Fruit fly (Drosophila melanogaster) whole organism, embryonic: ENCODE data around the gene CG6961.

ENCODE experiments used
- Blimp-1 ChIP-seq: fragments of 200-800 bp; sonication (Bioruptor generic); optimal IDR thresholded peaks from 3 replicates; lab custom pipeline; 2018; ENCODE audit warnings: missing biosample characterization, missing genetic modification characterization, mild to moderate bottlenecking, moderate library complexity, missing genetic modification reagents
- CG10321 ChIP-seq: fragments of 200-800 bp; sonication (Bioruptor generic); IDR thresholded peaks from 2 replicates; pipeline ENCODE4 v1.3.6; 2022; ENCODE audit warnings: missing biosample characterization, missing genetic modification characterization
- CG10366 ChIP-seq: fragments of 200-800 bp; sonication (Bioruptor generic); IDR thresholded peaks from 2 replicates; pipeline ENCODE4 v1.3.6; 2022; ENCODE audit warnings: missing biosample characterization, missing genetic modification characterization
- CG11723 ChIP-seq: fragments of 200-800 bp; sonication (Bioruptor generic); optimal IDR thresholded peaks from 2 replicates; lab custom pipeline; 2017; ENCODE audit warnings: missing biosample characterization, mild to moderate bottlenecking, missing genetic modification characterization
- CG12219 ChIP-seq: fragments of 200-800 bp; sonication (Bioruptor generic); optimal IDR thresholded peaks from 3 replicates; lab custom pipeline; 2018; ENCODE audit warnings: missing biosample characterization, mild to moderate bottlenecking, missing genetic modification characterization
- CG13287 ChIP-seq: fragments of 200-800 bp; sonication (Bioruptor generic); IDR thresholded peaks from 2 replicates; pipeline ENCODE4 v1.3.6; 2022; ENCODE audit warnings: missing biosample characterization, missing genetic modification characterization; ENCODE audit not compliant: partially characterized antibody
- CG14860 ChIP-seq: fragments of 200-800 bp; sonication (Bioruptor generic); IDR thresholded peaks from 3 replicates; pipeline ENCODE4 v1.3.6; 2022; ENCODE audit warnings: missing biosample characterization, missing genetic modification characterization; ENCODE audit not compliant: partially characterized antibody
- CG1647 ChIP-seq: fragments of 200-800 bp; sonication (Bioruptor generic); optimal IDR thresholded peaks from 3 replicates; lab custom pipeline; 2016; ENCODE audit warnings: missing biosample characterization, missing genetic modification characterization
- CG17328 ChIP-seq: fragments of 200-800 bp; sonication (Bioruptor generic); IDR thresholded peaks from 2 replicates; pipeline ENCODE4 v1.3.6; 2022; ENCODE audit warnings: missing biosample characterization, missing genetic modification characterization
- CG18476 ChIP-seq: fragments of 200-800 bp; sonication (Bioruptor generic); optimal IDR thresholded peaks from 2 replicates; lab custom pipeline; 2016; ENCODE audit warnings: missing biosample characterization, mild to moderate bottlenecking, missing genetic modification characterization
- CG43689 ChIP-seq: fragments of 200-800 bp; sonication (Bioruptor generic); IDR thresholded peaks from 2 replicates; pipeline ENCODE4 v1.3.6; 2022; ENCODE audit warnings: missing biosample characterization, missing genetic modification characterization
- CG4730 ChIP-seq: fragments of 200-800 bp; sonication (Bioruptor generic); IDR thresholded peaks from 2 replicates; pipeline ENCODE4 v1.3.6; 2022; ENCODE audit warnings: missing biosample characterization, missing genetic modification characterization
- CG6254 ChIP-seq: fragments of 200-800 bp; sonication (Bioruptor generic); optimal IDR thresholded peaks from 3 replicates; lab custom pipeline; 2017; ENCODE audit warnings: mild to moderate bottlenecking, missing biosample characterization, missing genetic modification reagents, missing genetic modification characterization
- CG7271 ChIP-seq: fragments of 200-800 bp; sonication (Bioruptor generic); optimal IDR thresholded peaks from 2 replicates; lab custom pipeline; 2018; ENCODE audit warnings: missing biosample characterization, mild to moderate bottlenecking, missing genetic modification characterization, moderate library complexity
- CG8478 ChIP-seq: fragments of >200 bp; optimal IDR thresholded peaks from 2 replicates; lab custom pipeline; 2018
- CTCF ChIP-seq: fragments of 200-800 bp; sonication (Bioruptor generic); optimal IDR thresholded peaks from 2 replicates; lab custom pipeline; 2017; ENCODE audit warnings: missing biosample characterization, mild to moderate bottlenecking, missing genetic modification characterization, moderate library complexity
- HmgZ ChIP-seq: fragments of 200-800 bp; sonication (Bioruptor generic); optimal IDR thresholded peaks from 2 replicates; lab custom pipeline; 2018; ENCODE audit warnings: missing biosample characterization, mild to moderate bottlenecking, missing genetic modification characterization
- Hr51 ChIP-seq, 2 experiments: fragments of 200-800 bp; sonication (Bioruptor generic); optimal IDR thresholded peaks; 2 replicates in 1 of 2; 3 replicates in 1 of 2; lab custom pipeline; 2016 to 2018; ENCODE audit warnings: missing biosample characterization in 2 of 2, missing genetic modification characterization in 2 of 2, mild to moderate bottlenecking in 1 of 2, moderate library complexity in 1 of 2
- Hr78 ChIP-seq, 2 experiments: fragments of 200-800 bp in 1 of 2; fragments of >200 bp in 1 of 2; sonication (Bioruptor generic) in 1 of 2; optimal IDR thresholded peaks; 2 replicates each; lab custom pipeline; 2017 to 2019; ENCODE audit warnings: missing biosample characterization in 2 of 2, missing genetic modification characterization in 2 of 2, mild to moderate bottlenecking in 1 of 2, moderate library complexity in 1 of 2
- Lhr ChIP-seq: fragments of 200-800 bp; sonication (Bioruptor generic); optimal IDR thresholded peaks from 3 replicates; lab custom pipeline; 2017; ENCODE audit warnings: mild to moderate bottlenecking, missing biosample characterization, missing genetic modification reagents, missing genetic modification characterization
- MBD-R2 ChIP-seq: fragments of 200-800 bp; sonication (Bioruptor generic); IDR thresholded peaks from 2 replicates; pipeline ENCODE4 v1.3.6; 2022; ENCODE audit warnings: missing biosample characterization, missing genetic modification characterization
- Med ChIP-seq: fragments of 200-800 bp; sonication (Bioruptor generic); peaks from one replicate; lab custom pipeline; 2016; ENCODE audit warnings: missing biosample characterization, missing genetic modification characterization, mild to moderate bottlenecking, inconsistent platforms, moderate library complexity
- Sry-β ChIP-seq: fragments of 200-800 bp; sonication (Bioruptor generic); optimal IDR thresholded peaks from 2 replicates; lab custom pipeline; 2018; ENCODE audit warnings: missing biosample characterization, mild to moderate bottlenecking, missing genetic modification characterization, moderate library complexity
- ase ChIP-seq: fragments of 200-800 bp; sonication (Bioruptor generic); IDR thresholded peaks from 3 replicates; pipeline ENCODE4 v1.3.6; 2022; ENCODE audit warnings: missing biosample characterization, missing genetic modification characterization
- bab2 ChIP-seq: fragments of 200-800 bp; sonication (Bioruptor generic); optimal IDR thresholded peaks from 2 replicates; lab custom pipeline; 2016; ENCODE audit warnings: missing biosample characterization, missing genetic modification characterization
- cas ChIP-seq: fragments of 200-800 bp; sonication (Bioruptor generic); IDR thresholded peaks from 2 replicates; pipeline ENCODE4 v1.3.6; 2022; ENCODE audit warnings: missing biosample characterization, missing genetic modification characterization
- cato ChIP-seq: fragments of 200-800 bp; sonication (Bioruptor generic); optimal IDR thresholded peaks from 2 replicates; lab custom pipeline; 2016; ENCODE audit warnings: missing biosample characterization, missing genetic modification characterization, borderline replicate concordance
- chif ChIP-seq, 2 experiments: fragments of 200-800 bp; sonication (Bioruptor generic); optimal IDR thresholded peaks; 3 replicates each; lab custom pipeline; 2016; ENCODE audit warnings: missing biosample characterization in 2 of 2, missing genetic modification characterization in 2 of 2
- chm ChIP-seq: fragments of 200-800 bp; sonication (Bioruptor generic); IDR thresholded peaks from 2 replicates; pipeline ENCODE4 v1.3.6; 2022; ENCODE audit warnings: missing biosample characterization, missing genetic modification characterization
- chn ChIP-seq: fragments of 200-800 bp; sonication (Bioruptor generic); optimal IDR thresholded peaks from 2 replicates; lab custom pipeline; 2016; ENCODE audit warnings: missing biosample characterization, missing genetic modification characterization
- ci ChIP-seq: fragments of 200-800 bp; sonication (Bioruptor generic); IDR thresholded peaks from 3 replicates; pipeline ENCODE4 v1.3.6; 2022; ENCODE audit warnings: missing biosample characterization, missing genetic modification characterization
- dysf ChIP-seq: fragments of 200-800 bp; sonication (Bioruptor generic); IDR thresholded peaks from 3 replicates; pipeline ENCODE4 v1.3.6; 2022; ENCODE audit warnings: missing biosample characterization, missing genetic modification characterization
- fru ChIP-seq: fragments of >200 bp; optimal IDR thresholded peaks from 2 replicates; lab custom pipeline; 2017
- grau ChIP-seq: fragments of 200-800 bp; optimal IDR thresholded peaks from 3 replicates; lab custom pipeline; 2019; ENCODE audit warnings: missing biosample characterization, mild to moderate bottlenecking, missing genetic modification characterization, moderate library complexity
- h ChIP-seq: fragments of >200 bp; optimal IDR thresholded peaks from 2 replicates; lab custom pipeline; 2017
- ind ChIP-seq: fragments of 200-800 bp; sonication (Bioruptor generic); optimal IDR thresholded peaks from 3 replicates; lab custom pipeline; 2016; ENCODE audit warnings: missing biosample characterization, missing genetic modification characterization
- jumu ChIP-seq: fragments of 200-800 bp; sonication (Bioruptor generic); optimal IDR thresholded peaks from 3 replicates; lab custom pipeline; 2016; ENCODE audit warnings: missing biosample characterization, missing genetic modification characterization
- lola ChIP-seq, 3 experiments: fragments of >200 bp in 2 of 3; fragments of 200-800 bp in 1 of 3; sonication (Bioruptor generic) in 1 of 3; optimal IDR thresholded peaks; 2 replicates each; lab custom pipeline; 2017 to 2019; ENCODE audit warnings: missing biosample characterization in 3 of 3, missing genetic modification characterization in 3 of 3, mild to moderate bottlenecking in 1 of 3, moderate library complexity in 1 of 3
- mam ChIP-seq: fragments of 200-800 bp; sonication (Bioruptor generic); optimal IDR thresholded peaks from 3 replicates; lab custom pipeline; 2016; ENCODE audit warnings: missing biosample characterization, missing genetic modification characterization
- nerfin-1 ChIP-seq: fragments of 200-800 bp; sonication (Bioruptor generic); optimal IDR thresholded peaks from 3 replicates; lab custom pipeline; 2019; ENCODE audit warnings: missing biosample characterization, mild to moderate bottlenecking, missing genetic modification characterization, moderate library complexity
- odd ChIP-seq: fragments of 200-800 bp; sonication (Bioruptor generic); optimal IDR thresholded peaks from 2 replicates; lab custom pipeline; 2017; ENCODE audit warnings: missing biosample characterization, mild to moderate bottlenecking, missing genetic modification characterization
- otp ChIP-seq: fragments of 200-800 bp; sonication (Bioruptor generic); IDR thresholded peaks from 3 replicates; pipeline ENCODE4, ENCODE4 v1.3.6; 2022; ENCODE audit warnings: missing biosample characterization, missing genetic modification characterization
- repo ChIP-seq: fragments of 200-800 bp; sonication (Bioruptor generic); optimal IDR thresholded peaks from 2 replicates; lab custom pipeline; 2016; ENCODE audit warnings: missing biosample characterization, missing genetic modification characterization
- shn ChIP-seq: fragments of 200-800 bp; sonication (Bioruptor generic); optimal IDR thresholded peaks from 3 replicates; lab custom pipeline; 2016; ENCODE audit warnings: missing biosample characterization, missing genetic modification characterization
- sna ChIP-seq: fragments of 200-800 bp; sonication (Bioruptor generic); IDR thresholded peaks from 2 replicates; pipeline ENCODE4 v1.3.6; 2022; ENCODE audit warnings: missing biosample characterization, missing genetic modification characterization; ENCODE audit not compliant: partially characterized antibody
- so ChIP-seq: fragments of 200-800 bp; sonication (Bioruptor generic); IDR thresholded peaks from 3 replicates; pipeline ENCODE4 v1.3.6; 2022; ENCODE audit warnings: missing biosample characterization, missing genetic modification characterization
- sob ChIP-seq: fragments of 200-800 bp; sonication (Bioruptor generic); IDR thresholded peaks from 2 replicates; pipeline ENCODE4 v1.3.6; 2022; ENCODE audit warnings: missing biosample characterization, missing genetic modification characterization
- sug ChIP-seq: fragments of 200-800 bp; optimal IDR thresholded peaks from 2 replicates; lab custom pipeline; 2019; ENCODE audit warnings: missing biosample characterization, mild to moderate bottlenecking, missing genetic modification characterization, moderate library complexity
- tna ChIP-seq: fragments of 200-800 bp; sonication (Bioruptor generic); IDR thresholded peaks from 2 replicates; pipeline ENCODE4 v1.3.6; 2022; ENCODE audit warnings: missing biosample characterization, missing genetic modification characterization; ENCODE audit not compliant: partially characterized antibody
- trem ChIP-seq: fragments of 200-800 bp; optimal IDR thresholded peaks from 3 replicates; lab custom pipeline; 2019; ENCODE audit warnings: missing biosample characterization, mild to moderate bottlenecking, missing genetic modification characterization, moderate library complexity
- z ChIP-seq: fragments of 200-800 bp; sonication (Bioruptor generic); IDR thresholded peaks from 3 replicates; pipeline ENCODE4 v1.3.6; 2022; ENCODE audit warnings: missing biosample characterization, missing genetic modification characterization

CG6961 gene

DNA sequence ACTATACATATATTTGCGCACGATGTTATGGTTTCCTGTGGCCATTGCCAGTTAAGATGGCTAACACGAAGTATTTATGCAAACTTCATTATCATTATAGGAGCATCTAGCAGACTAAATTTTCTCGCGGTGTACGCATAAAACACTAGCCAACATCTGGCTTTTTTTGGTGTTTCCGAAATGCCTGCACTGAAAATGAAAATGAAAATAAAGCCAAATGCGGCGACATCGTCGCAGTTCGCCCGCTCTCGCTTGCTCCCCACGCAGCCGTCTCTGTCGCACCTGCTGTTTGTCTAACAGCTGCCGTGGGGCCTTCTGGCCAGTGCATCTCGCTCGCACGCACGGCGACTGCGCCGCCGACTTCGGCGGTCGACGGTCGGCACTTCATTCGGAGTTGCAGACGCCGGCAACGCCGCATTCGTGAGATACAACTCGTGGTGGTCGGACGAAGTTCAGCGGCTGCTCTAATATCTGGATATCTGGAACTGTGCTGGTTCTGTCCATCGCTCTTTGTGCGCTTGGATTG is 13.1 kb downstream of the CG6961 start, which contains the start of gene CG6891 (continued):
- TF ChIP-seq Hr78 (GFP tag; optimal IDR thresholded peaks at IDR 0.05; lab: Kevin White, UChicago): peak in 1 of 2 experiments; percentile 42
- peak; percentile 63 for TF ChIP-seq CG8478 (lab: Kevin White, UChicago)
- TF ChIP-seq CG12219: no peak
- TF ChIP-seq Med: peak; percentile 63
- TF ChIP-seq chn (GFP tag; lab: Kevin White, UChicago): peak; percentile 11
- peak; percentile 42 for TF ChIP-seq sug (tag; lab: Kevin White, UChicago)
- no peak for TF ChIP-seq CG4730 (GFP tag; lab: Robert Waterston, UW)
- no peak for TF ChIP-seq repo (GFP tag; lab: Kevin White, UChicago)
- peak; percentile 43; the same call in 1 of the 3 replicates for TF ChIP-seq so (GFP tag; lab: Robert Waterston, UW)
- TF ChIP-seq CG7271 (tag; lab: Kevin White, UChicago): no peak
- peak; percentile 13; the same call in 1 of the 3 replicates for TF ChIP-seq ase (GFP tag; lab: Robert Waterston, UW)
- TF ChIP-seq ind: peak; percentile 26
- peak; percentile 63 for TF ChIP-seq chm (GFP tag; lab: Robert Waterston, UW)
- no peak for TF ChIP-seq CG18476 (GFP tag; lab: Kevin White, UChicago)
- no peak for TF ChIP-seq CG1647 (GFP tag; lab: Kevin White, UChicago)
- TF ChIP-seq bab2 (GFP tag; lab: Kevin White, UChicago): no peak
- peak; percentile 30 for TF ChIP-seq grau (tag; lab: Kevin White, UChicago)
- peak; percentile 90 for TF ChIP-seq Sry-β (GFP tag; lab: Kevin White, UChicago)
- TF ChIP-seq lola (GFP tag; optimal IDR thresholded peaks at IDR 0.05; lab: Kevin White, UChicago): peak in 1 of 3 experiments; percentile 32
- peak; percentile 91 for TF ChIP-seq CG10321 (GFP tag; lab: Robert Waterston, UW)
- TF ChIP-seq odd: no peak
- TF ChIP-seq CG17328 (GFP tag; lab: Robert Waterston, UW): peak; percentile 60; the same call in 1 of the 2 replicates
- TF ChIP-seq jumu (GFP tag; lab: Kevin White, UChicago): peak; percentile 5
- TF ChIP-seq shn (GFP tag; lab: Kevin White, UChicago): peak; percentile 32
- TF ChIP-seq fru (lab: Kevin White, UChicago): no peak
- 0 out of 2 replicates have a peak, but pooled peaks have one; percentile 19 for TF ChIP-seq MBD-R2
- TF ChIP-seq chif (GFP tag; optimal IDR thresholded peaks at IDR 0.05; lab: Kevin White, UChicago): peak; percentile 16 to 23
- no peak for TF ChIP-seq cato (GFP tag; lab: Kevin White, UChicago)
- TF ChIP-seq z (GFP tag; lab: Robert Waterston, UW): 0 out of 3 replicates have a peak, but pooled peaks have one; percentile 42
- TF ChIP-seq trem (tag; lab: Kevin White, UChicago): no peak
- TF ChIP-seq Lhr (GFP tag; lab: Kevin White, UChicago): peak; percentile 27
- no peak for TF ChIP-seq CG11723 (GFP tag; lab: Kevin White, UChicago)
- 0 out of 2 replicates have a peak, but pooled peaks have one; percentile 24 for TF ChIP-seq CG10366
- TF ChIP-seq CG6254 (GFP tag; lab: Kevin White, UChicago): no peak
- TF ChIP-seq tna (GFP tag; lab: Robert Waterston, UW): no peak
- TF ChIP-seq sna (GFP tag; lab: Robert Waterston, UW): no peak
- peak; percentile 33 for TF ChIP-seq nerfin-1 (tag; lab: Kevin White, UChicago)
- TF ChIP-seq HmgZ (tag; lab: Kevin White, UChicago): peak; percentile 5
- TF ChIP-seq CG13287 (GFP tag; lab: Robert Waterston, UW): peak; percentile 41; the same call in 1 of the 2 replicates
- TF ChIP-seq Hr51 (GFP tag; optimal IDR thresholded peaks at IDR 0.05; lab: Kevin White, UChicago): peak in 1 of 2 experiments; percentile 10
- peak; percentile 57 for TF ChIP-seq sob (GFP tag; lab: Robert Waterston, UW)
- TF ChIP-seq Blimp-1 (GFP tag; lab: Kevin White, UChicago): peak; percentile 98
- peak; percentile 12 for TF ChIP-seq mam (GFP tag; lab: Kevin White, UChicago)
- no peak for TF ChIP-seq cas
- peak; percentile 69 for TF ChIP-seq ci
- peak; percentile 36; the same call in 1 of the 3 replicates for TF ChIP-seq otp (GFP tag; lab: Robert Waterston, UW)
- TF ChIP-seq CG43689: no peak
- no peak for TF ChIP-seq CTCF (GFP tag; lab: Kevin White, UChicago)
- 0 out of 3 replicates have a peak, but pooled peaks have one; percentile 9 for TF ChIP-seq dysf
- no peak for TF ChIP-seq h
- 0 out of 3 replicates have a peak, but pooled peaks have one; percentile 22 for TF ChIP-seq CG14860 (GFP tag; lab: Robert Waterston, UW)
